Fruit fly (Drosophila melanogaster) whole organism, embryonic: ENCODE results near the gene CG43322.
A peak's percentile ranks its signal among the peaks of the same experiment; 100 is the strongest.

ENCODE experiments used
- ATbp ChIP-seq: fragments of 200-800 bp; sonication (Bioruptor generic); optimal IDR thresholded peaks from 2 replicates; lab custom pipeline; 2017; ENCODE audit warnings: missing biosample characterization, mild to moderate bottlenecking, missing genetic modification characterization, missing genetic modification reagents
- Abd-B ChIP-seq: fragments of 200-800 bp; sonication (Bioruptor generic); optimal IDR thresholded peaks from 2 replicates; lab custom pipeline; 2018; ENCODE audit warnings: missing biosample characterization, mild to moderate bottlenecking, missing genetic modification characterization, moderate library complexity
- Atf-2 ChIP-seq: fragments of 200-800 bp; sonication (Bioruptor generic); optimal IDR thresholded peaks from 2 replicates; lab custom pipeline; 2016; ENCODE audit warnings: missing biosample characterization, missing genetic modification characterization
- CG1024 ChIP-seq: fragments of 200-800 bp; sonication (Bioruptor generic); IDR thresholded peaks from 2 replicates; pipeline ENCODE4 v1.3.6; 2022; ENCODE audit warnings: missing biosample characterization, missing genetic modification characterization
- CG10274 ChIP-seq: fragments of 200-800 bp; sonication (Bioruptor generic); optimal IDR thresholded peaks from 3 replicates; lab custom pipeline; 2017; ENCODE audit warnings: missing biosample characterization, mild to moderate bottlenecking, missing genetic modification characterization
- CG11696 ChIP-seq: fragments of 200-800 bp; sonication (Bioruptor generic); IDR thresholded peaks from 2 replicates; pipeline ENCODE4 v1.3.6; 2022; ENCODE audit warnings: missing biosample characterization, missing genetic modification characterization
- CG12219 ChIP-seq: fragments of 200-800 bp; sonication (Bioruptor generic); optimal IDR thresholded peaks from 3 replicates; lab custom pipeline; 2018; ENCODE audit warnings: missing biosample characterization, mild to moderate bottlenecking, missing genetic modification characterization
- CG12391 ChIP-seq: fragments of 200-800 bp; sonication (Bioruptor generic); optimal IDR thresholded peaks from 3 replicates; lab custom pipeline; 2018; ENCODE audit warnings: missing biosample characterization, mild to moderate bottlenecking, missing genetic modification characterization, moderate library complexity
- CG13894 ChIP-seq: fragments of 200-800 bp; sonication (Bioruptor generic); optimal IDR thresholded peaks from 3 replicates; lab custom pipeline; 2018; ENCODE audit warnings: missing biosample characterization, mild to moderate bottlenecking, missing genetic modification characterization, moderate library complexity
- CG15269 ChIP-seq: fragments of 200-800 bp; sonication (Bioruptor generic); optimal IDR thresholded peaks from 2 replicates; lab custom pipeline; 2018; ENCODE audit warnings: missing biosample characterization, mild to moderate bottlenecking, missing genetic modification characterization, moderate library complexity
- CG15601 ChIP-seq: fragments of 200-800 bp; sonication (Bioruptor generic); optimal IDR thresholded peaks from 3 replicates; lab custom pipeline; 2019; ENCODE audit warnings: missing biosample characterization, mild to moderate bottlenecking, missing genetic modification characterization, moderate library complexity
- CG17359 ChIP-seq: fragments of 200-800 bp; sonication (Bioruptor generic); optimal IDR thresholded peaks from 3 replicates; lab custom pipeline; 2018; ENCODE audit warnings: missing biosample characterization, mild to moderate bottlenecking, missing genetic modification characterization, moderate library complexity
- CG17612 ChIP-seq: fragments of 200-800 bp; sonication (Bioruptor generic); IDR thresholded peaks from 2 replicates; pipeline ENCODE4 v1.3.6; 2022; ENCODE audit warnings: missing biosample characterization, missing genetic modification characterization
- CG18764 ChIP-seq: fragments of 200-800 bp; sonication (Bioruptor generic); optimal IDR thresholded peaks from 3 replicates; lab custom pipeline; 2016; ENCODE audit warnings: missing biosample characterization, missing genetic modification characterization
- CG32767 ChIP-seq: fragments of 200-800 bp; sonication (Bioruptor generic); IDR thresholded peaks from 2 replicates; pipeline ENCODE4 v1.3.6; 2022; ENCODE audit warnings: missing biosample characterization, missing genetic modification characterization
- CG3407 ChIP-seq: fragments of 200-800 bp; sonication (Bioruptor generic); optimal IDR thresholded peaks from 2 replicates; lab custom pipeline; 2018; ENCODE audit warnings: missing biosample characterization, mild to moderate bottlenecking, missing genetic modification characterization
- CG4360 ChIP-seq: fragments of 200-800 bp; sonication (Bioruptor generic); IDR thresholded peaks from 2 replicates; pipeline ENCODE4 v1.3.6; 2022; ENCODE audit warnings: missing biosample characterization, missing genetic modification characterization
- CG6813 ChIP-seq: fragments of 200-800 bp; sonication (Bioruptor generic); optimal IDR thresholded peaks from 2 replicates; lab custom pipeline; 2017; ENCODE audit warnings: missing biosample characterization, missing genetic modification characterization, mild to moderate bottlenecking, moderate library complexity, missing genetic modification reagents
- CG8281 ChIP-seq: fragments of 200-800 bp; sonication (Bioruptor generic); optimal IDR thresholded peaks from 2 replicates; lab custom pipeline; 2018; ENCODE audit warnings: missing biosample characterization, mild to moderate bottlenecking, missing genetic modification characterization, moderate library complexity
- CG9215 ChIP-seq: fragments of 200-800 bp; sonication (Bioruptor generic); IDR thresholded peaks from 2 replicates; pipeline ENCODE4 v1.3.6; 2022; ENCODE audit warnings: missing biosample characterization, missing genetic modification characterization
- CG9609 ChIP-seq: fragments of 200-800 bp; sonication (Bioruptor generic); optimal IDR thresholded peaks from 3 replicates; lab custom pipeline; 2016; ENCODE audit warnings: missing biosample characterization, missing genetic modification characterization
- Dip3 ChIP-seq: fragments of 200-800 bp; sonication (Bioruptor generic); optimal IDR thresholded peaks from 3 replicates; lab custom pipeline; 2016; ENCODE audit warnings: missing biosample characterization, missing genetic modification characterization
- Dref ChIP-seq: fragments of 200-800 bp; sonication (Bioruptor generic); IDR thresholded peaks from 2 replicates; pipeline ENCODE4 v1.3.6; 2022; ENCODE audit warnings: missing biosample characterization, missing genetic modification characterization
- E2f2 ChIP-seq: fragments of 200-800 bp; sonication (Bioruptor generic); IDR thresholded peaks from 2 replicates; pipeline ENCODE4 v1.3.6; 2022; ENCODE audit warnings: missing biosample characterization, missing genetic modification characterization
- H2.0 ChIP-seq: fragments of 200-800 bp; sonication (Bioruptor generic); IDR thresholded peaks from 2 replicates; pipeline ENCODE4 v1.3.6; 2022; ENCODE audit warnings: missing biosample characterization, missing genetic modification characterization
- HHEX ChIP-seq: fragments of 200-800 bp; sonication (Bioruptor generic); optimal IDR thresholded peaks from 3 replicates; lab custom pipeline; 2017; ENCODE audit warnings: missing biosample characterization, mild to moderate bottlenecking, missing genetic modification characterization, missing genetic modification reagents
- Hey ChIP-seq: fragments of 200-800 bp; sonication (Bioruptor generic); optimal IDR thresholded peaks from 3 replicates; lab custom pipeline; 2018; ENCODE audit warnings: missing biosample characterization, mild to moderate bottlenecking, missing genetic modification characterization
- HmgZ ChIP-seq: fragments of 200-800 bp; sonication (Bioruptor generic); optimal IDR thresholded peaks from 2 replicates; lab custom pipeline; 2018; ENCODE audit warnings: missing biosample characterization, mild to moderate bottlenecking, missing genetic modification characterization
- Hr78 ChIP-seq, 2 experiments: fragments of 200-800 bp in 1 of 2; fragments of >200 bp in 1 of 2; sonication (Bioruptor generic) in 1 of 2; optimal IDR thresholded peaks; 2 replicates each; lab custom pipeline; 2017 to 2019; ENCODE audit warnings: missing biosample characterization in 2 of 2, missing genetic modification characterization in 2 of 2, mild to moderate bottlenecking in 1 of 2, moderate library complexity in 1 of 2
- Hsf ChIP-seq: fragments of 200-800 bp; sonication (Bioruptor generic); optimal IDR thresholded peaks from 3 replicates; lab custom pipeline; 2016; ENCODE audit warnings: missing biosample characterization, missing genetic modification characterization
- Mes4 ChIP-seq: fragments of 200-800 bp; sonication (Bioruptor generic); optimal IDR thresholded peaks from 2 replicates; lab custom pipeline; 2016; ENCODE audit warnings: missing biosample characterization, missing genetic modification characterization
- Vsx1 ChIP-seq: fragments of 200-800 bp; sonication (Bioruptor generic); optimal IDR thresholded peaks from 2 replicates; lab custom pipeline; 2017; ENCODE audit warnings: missing biosample characterization, mild to moderate bottlenecking, missing genetic modification characterization, missing genetic modification reagents
- br ChIP-seq: fragments of >200 bp; optimal IDR thresholded peaks from 2 replicates; lab custom pipeline; 2017
- cato ChIP-seq: fragments of 200-800 bp; sonication (Bioruptor generic); optimal IDR thresholded peaks from 2 replicates; lab custom pipeline; 2016; ENCODE audit warnings: missing biosample characterization, missing genetic modification characterization, borderline replicate concordance
- chif ChIP-seq, 2 experiments: fragments of 200-800 bp; sonication (Bioruptor generic); optimal IDR thresholded peaks; 3 replicates each; lab custom pipeline; 2016; ENCODE audit warnings: missing biosample characterization in 2 of 2, missing genetic modification characterization in 2 of 2
- danr ChIP-seq: fragments of 200-800 bp; sonication (Bioruptor generic); IDR thresholded peaks from 2 replicates; pipeline ENCODE4 v1.3.6; 2022; ENCODE audit warnings: missing biosample characterization, missing genetic modification characterization
- emc ChIP-seq: fragments of 200-800 bp; sonication (Bioruptor generic); optimal IDR thresholded peaks from 2 replicates; lab custom pipeline; 2016; ENCODE audit warnings: missing biosample characterization, missing genetic modification characterization
- fd96Cb ChIP-seq: fragments of 200-800 bp; sonication (Bioruptor generic); optimal IDR thresholded peaks from 2 replicates; lab custom pipeline; 2018; ENCODE audit warnings: missing biosample characterization, mild to moderate bottlenecking, missing genetic modification characterization, moderate library complexity
- knrl ChIP-seq: fragments of 200-800 bp; sonication (Bioruptor generic); IDR thresholded peaks from 3 replicates; pipeline ENCODE4 v1.3.6; 2022; ENCODE audit warnings: missing biosample characterization, missing genetic modification characterization; ENCODE audit not compliant: partially characterized antibody
- lab ChIP-seq: fragments of 200-800 bp; sonication (Bioruptor generic); optimal IDR thresholded peaks from 3 replicates; lab custom pipeline; 2017; ENCODE audit warnings: missing biosample characterization, missing genetic modification characterization, mild to moderate bottlenecking, moderate library complexity, missing genetic modification reagents
- mld ChIP-seq: fragments of 200-800 bp; sonication (Bioruptor generic); IDR thresholded peaks from 3 replicates; pipeline ENCODE4 v1.3.6; 2022; ENCODE audit warnings: missing biosample characterization, missing genetic modification characterization; ENCODE audit not compliant: partially characterized antibody
- nmo ChIP-seq: fragments of 200-800 bp; sonication (Bioruptor generic); optimal IDR thresholded peaks from 2 replicates; lab custom pipeline; 2018; ENCODE audit warnings: missing biosample characterization, mild to moderate bottlenecking, missing genetic modification characterization, moderate library complexity
- pfk ChIP-seq: fragments of 200-800 bp; sonication (Bioruptor generic); optimal IDR thresholded peaks from 2 replicates; lab custom pipeline; 2018; ENCODE audit warnings: missing biosample characterization, mild to moderate bottlenecking, missing genetic modification characterization, moderate library complexity
- phol ChIP-seq: fragments of 200-800 bp; sonication (Bioruptor generic); optimal IDR thresholded peaks from 3 replicates; lab custom pipeline; 2018; ENCODE audit warnings: missing biosample characterization, mild to moderate bottlenecking, missing genetic modification characterization, moderate library complexity
- pzg ChIP-seq: fragments of 200-800 bp; sonication (Bioruptor generic); optimal IDR thresholded peaks from 3 replicates; lab custom pipeline; 2018; ENCODE audit warnings: missing biosample characterization, mild to moderate bottlenecking, missing genetic modification characterization, moderate library complexity
- sens ChIP-seq: fragments of 200-800 bp; sonication (Bioruptor generic); peaks from one replicate; lab custom pipeline; 2016; ENCODE audit warnings: missing biosample characterization, missing genetic modification characterization
- slbo ChIP-seq: fragments of 200-800 bp; sonication (Bioruptor generic); IDR thresholded peaks from 2 replicates; pipeline ENCODE4 v1.3.6; 2022; ENCODE audit warnings: missing biosample characterization, missing genetic modification characterization
- tgo ChIP-seq: fragments of 200-800 bp; sonication (Bioruptor generic); IDR thresholded peaks from 3 replicates; pipeline ENCODE4 v1.3.6; 2022; ENCODE audit warnings: missing biosample characterization, missing genetic modification characterization
- tll ChIP-seq, 2 experiments: fragments of 200-800 bp in 1 of 2; fragments of >200 bp in 1 of 2; sonication (Bioruptor generic) in 1 of 2; optimal IDR thresholded peaks; 2 replicates each; lab custom pipeline; 2017 to 2019; ENCODE audit warnings: missing biosample characterization in 2 of 2, missing genetic modification characterization in 2 of 2, mild to moderate bottlenecking in 1 of 2, moderate library complexity in 1 of 2
- trem ChIP-seq: fragments of 200-800 bp; optimal IDR thresholded peaks from 3 replicates; lab custom pipeline; 2019; ENCODE audit warnings: missing biosample characterization, mild to moderate bottlenecking, missing genetic modification characterization, moderate library complexity

Gene CG43322

DNA sequence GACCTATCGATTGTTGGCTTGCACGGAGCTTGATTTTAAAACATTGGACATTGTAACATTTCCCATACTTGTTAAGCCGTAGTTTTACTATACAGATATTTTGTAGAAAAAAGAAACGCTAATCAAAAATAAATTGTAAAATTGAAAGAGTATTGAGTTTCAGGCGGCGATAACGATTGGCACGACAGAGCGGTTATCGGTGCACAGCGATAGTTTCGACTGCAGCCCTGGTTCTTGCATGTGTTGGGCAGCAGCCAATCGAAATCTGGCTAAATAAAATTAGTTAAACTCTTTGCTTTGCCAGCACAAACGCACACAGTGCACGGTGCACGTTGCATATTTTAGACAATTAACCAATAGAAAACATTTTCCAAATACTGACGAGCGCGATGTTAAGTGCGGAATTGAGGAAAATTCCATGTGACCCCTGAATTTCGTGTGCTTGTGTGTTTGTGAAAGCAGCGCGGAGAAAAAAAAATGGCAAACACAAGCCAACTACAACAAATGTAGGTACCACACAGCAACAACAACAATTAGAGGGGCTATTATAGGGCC is 24.7 kb downstream of the CG43322 start, which contains the start of gene milt (continued):
- TF ChIP-seq CG3407 (GFP tag; lab: Kevin White, UChicago) (no peak), CG18764 (GFP tag; lab: Kevin White, UChicago) (no peak), danr (GFP tag; lab: Robert Waterston, UW) (no peak), Atf-2 (GFP tag; lab: Kevin White, UChicago) (no peak), E2f2 (GFP tag; lab: Robert Waterston, UW) (peak; percentile 72), pzg (GFP tag; lab: Kevin White, UChicago) (peak; percentile 72), CG10274 (GFP tag; lab: Kevin White, UChicago) (no peak), Hey (tag; lab: Kevin White, UChicago) (no peak), nmo (GFP tag; lab: Kevin White, UChicago) (peak; percentile 47), tgo (GFP tag; lab: Robert Waterston, UW) (no peak), Hsf (GFP tag; lab: Kevin White, UChicago) (peak; percentile 22), Vsx1 (GFP tag; lab: Kevin White, UChicago) (peak; percentile 14), lab (GFP tag; lab: Kevin White, UChicago) (no peak), CG15601 (tag; lab: Kevin White, UChicago) (peak; percentile 52), trem (tag; lab: Kevin White, UChicago) (peak; percentile 50), CG17612 (GFP tag; lab: Robert Waterston, UW) (no peak), br (no peak), H2.0 (GFP tag; lab: Robert Waterston, UW) (no peak), Mes4 (no peak), phol (tag; lab: Kevin White, UChicago) (peak; percentile 53), HHEX (no peak), CG6813 (no peak), knrl (GFP tag; lab: Robert Waterston, UW) (peak; percentile 81), CG13894 (tag; lab: Kevin White, UChicago) (no peak), emc (peak; percentile 9), mld (GFP tag; lab: Robert Waterston, UW) (peak; percentile 88), chif (GFP tag; optimal IDR thresholded peaks at IDR 0.05; lab: Kevin White, UChicago) (peak in 1 of 2 experiments; percentile 8), CG4360 (no peak; the same call in 1 of the 2 replicates), Dip3 (GFP tag; lab: Kevin White, UChicago) (no peak), CG1024 (GFP tag; lab: Robert Waterston, UW) (no peak; the same call in 1 of the 2 replicates), tll (GFP tag; optimal IDR thresholded peaks at IDR 0.05; lab: Kevin White, UChicago) (no peak), Hr78 (GFP tag; optimal IDR thresholded peaks at IDR 0.05; lab: Kevin White, UChicago) (no peak), Abd-B (no peak), ATbp (GFP tag; lab: Kevin White, UChicago) (no peak), slbo (peak; percentile 34), CG12219 (GFP tag; lab: Kevin White, UChicago) (no peak), HmgZ (peak; percentile 60), CG9215 (GFP tag; lab: Robert Waterston, UW) (no peak), pfk (GFP tag; lab: Kevin White, UChicago) (no peak), sens (GFP tag; lab: Kevin White, UChicago) (peak; percentile 70), cato (GFP tag; lab: Kevin White, UChicago) (no peak), CG17359 (tag; lab: Kevin White, UChicago) (no peak), CG8281 (tag; lab: Kevin White, UChicago) (no peak), fd96Cb (tag; lab: Kevin White, UChicago) (no peak), CG12391 (tag; lab: Kevin White, UChicago) (no peak), CG11696 (GFP tag; lab: Robert Waterston, UW) (no peak), CG15269 (tag; lab: Kevin White, UChicago) (no peak), CG9609 (GFP tag; lab: Kevin White, UChicago) (no peak), Dref (GFP tag; lab: Robert Waterston, UW) (peak; percentile 96), CG32767 (GFP tag; lab: Robert Waterston, UW) (no peak)
